Worm (Caenorhabditis elegans) whole organism, early embryonic: Measurements from ENCODE around the gene C14A4.8.

Experiments used
- B0310.2 ChIP-seq: sonication (generic microtip); optimal IDR thresholded peaks from 2 replicates; lab custom pipeline; 2016; ENCODE audit warnings: mild to moderate bottlenecking, missing genetic modification characterization, missing compliant biosample characterization
- F13C5.2 ChIP-seq: sonication (generic microtip); optimal IDR thresholded peaks from 2 replicates; lab custom pipeline; 2017; ENCODE audit warnings: mild to moderate bottlenecking, missing genetic modification characterization, inconsistent platforms, missing compliant biosample characterization
- aly-1 ChIP-seq: sonication (generic microtip); optimal IDR thresholded peaks from 2 replicates; lab custom pipeline; 2016; ENCODE audit warnings: missing genetic modification characterization, missing compliant biosample characterization
- ama-1 ChIP-seq: fragments of 150-350 bp; optimal IDR thresholded peaks from 2 replicates; lab custom pipeline; 2014
- ceh-13 ChIP-seq: fragments of 200-800 bp; sonication (Bioruptor generic); optimal IDR thresholded peaks from 2 replicates; lab custom pipeline; 2018; ENCODE audit warnings: mild to moderate bottlenecking, missing genetic modification characterization, missing compliant biosample characterization
- ceh-36 ChIP-seq: sonication (generic microtip); optimal IDR thresholded peaks from 2 replicates; lab custom pipeline; 2016; ENCODE audit warnings: missing genetic modification characterization, inconsistent platforms, missing compliant biosample characterization
- ets-7 ChIP-seq: sonication (generic microtip); optimal IDR thresholded peaks from 2 replicates; lab custom pipeline; 2016; ENCODE audit warnings: missing genotype, missing genetic modification characterization, missing compliant biosample characterization
- flt-1 ChIP-seq: fragments of 200-800 bp; sonication (Bioruptor generic); IDR thresholded peaks from 2 replicates; pipeline ENCODE4 v1.3.6; 2022; ENCODE audit warnings: missing genetic modification characterization, missing compliant biosample characterization
- hmbx-1 ChIP-seq: sonication (generic microtip); optimal IDR thresholded peaks from 2 replicates; lab custom pipeline; 2016; ENCODE audit warnings: mild to moderate bottlenecking, missing genetic modification characterization, missing compliant biosample characterization
- hmg-4 ChIP-seq: fragments of 200-800 bp; sonication (Bioruptor generic); optimal IDR thresholded peaks from 2 replicates; lab custom pipeline; 2018; ENCODE audit warnings: mild to moderate bottlenecking, missing genetic modification characterization, missing compliant biosample characterization
- hnd-1 ChIP-seq: sonication (generic microtip); optimal IDR thresholded peaks from 2 replicates; lab custom pipeline; 2016; ENCODE audit warnings: missing genetic modification characterization, missing compliant biosample characterization
- pes-1 ChIP-seq: fragments of 200-800 bp; sonication (Bioruptor generic); IDR thresholded peaks from 2 replicates; pipeline ENCODE4 v1.3.6; 2022; ENCODE audit warnings: missing genetic modification reagents, missing genetic modification characterization, missing compliant biosample characterization
- scrt-1 ChIP-seq: fragments of 200-800 bp; sonication (Bioruptor generic); IDR thresholded peaks from 2 replicates; pipeline ENCODE4 v1.3.6; 2022; ENCODE audit warnings: missing genetic modification characterization, missing compliant biosample characterization
- sea-1 ChIP-seq: fragments of 200-800 bp; sonication (Bioruptor generic); conservative IDR thresholded peaks from 2 replicates; pipeline ENCODE4 v1.3.6; 2022; ENCODE audit warnings: missing genetic modification characterization, missing compliant biosample characterization
- tbx-11 ChIP-seq: fragments of 200-800 bp; sonication (Bioruptor generic); IDR thresholded peaks from 2 replicates; pipeline ENCODE4 v1.3.6; 2022; ENCODE audit warnings: missing genetic modification characterization, missing compliant biosample characterization
- tbx-37 ChIP-seq: fragments of 200-800 bp; sonication (Bioruptor generic); conservative IDR thresholded peaks from 2 replicates; pipeline ENCODE4 v1.3.6; 2022; ENCODE audit warnings: missing genetic modification reagents, missing genetic modification characterization, missing compliant biosample characterization
- tra-4 ChIP-seq: sonication (generic microtip); optimal IDR thresholded peaks from 2 replicates; lab custom pipeline; 2017; ENCODE audit warnings: missing genetic modification characterization, missing compliant biosample characterization

The C14A4.8 gene

DNA sequence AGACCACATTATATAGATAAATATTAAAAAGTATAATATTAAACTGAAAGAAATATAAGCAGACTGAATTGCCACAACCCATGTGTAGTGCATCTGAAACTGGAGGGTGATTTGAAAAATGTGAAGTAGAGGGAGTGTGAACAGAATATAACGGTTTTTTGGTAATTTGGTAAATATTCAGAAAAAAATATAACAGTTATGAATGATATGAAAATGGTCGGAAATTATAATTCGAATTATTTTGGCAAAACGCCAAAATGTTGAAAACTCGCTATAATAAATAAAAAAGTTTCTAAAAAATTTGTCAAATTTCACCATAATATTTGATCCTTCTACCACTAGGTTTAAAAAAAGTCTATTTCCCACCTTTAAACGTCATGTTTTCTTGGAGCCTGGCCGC, 4.2 kb upstream of the C14A4.8 start, which contains the start of gene srv-2:
srv-2 (minus strand) TSS at position 101 of the 400 bp plus-strand sequence.
- TF ChIP-seq hmg-4 (GFP tag; lab: Kevin White, UChicago): no peak
- no peak for TF ChIP-seq hmbx-1 (tag; lab: Kevin White, UChicago)
- no peak for TF ChIP-seq tbx-37 (GFP tag; lab: Robert Waterston, UW)
- TF ChIP-seq flt-1 (GFP tag; lab: Robert Waterston, UW): no peak
- no peak for TF ChIP-seq pes-1 (GFP tag; lab: Robert Waterston, UW)

DNA sequence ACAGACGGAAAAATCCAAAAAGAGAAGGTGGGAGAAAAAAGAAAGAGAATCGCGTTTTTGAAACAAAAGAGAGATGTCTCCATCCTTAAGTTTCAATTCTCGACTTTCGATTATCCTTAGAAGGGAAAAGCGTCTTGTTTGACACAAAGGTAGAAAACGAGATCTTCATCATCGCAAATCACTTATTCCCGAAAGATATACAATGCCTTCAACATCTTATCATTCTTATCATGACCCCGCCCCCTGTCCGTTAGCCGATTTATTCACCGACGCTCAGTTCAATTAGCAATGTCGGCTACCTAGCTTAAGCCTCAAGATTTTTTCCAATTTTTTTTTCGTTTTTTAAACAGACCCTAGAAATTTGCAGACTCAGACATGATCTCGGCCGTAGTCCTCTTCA, 1.0 kb upstream of the C14A4.8 start, which contains the start of gene C14A4.9:
C14A4.9 (plus strand) TSS at position 368 of the 400 bp plus-strand sequence.
- TF ChIP-seq tbx-37 (GFP tag; lab: Robert Waterston, UW): no peak
- TF ChIP-seq scrt-1: no peak
- TF ChIP-seq sea-1: no peak

- no peak for TF ChIP-seq ets-7 (tag; lab: Kevin White, UChicago)
- TF ChIP-seq ceh-36 (tag; lab: Kevin White, UChicago): no peak
- TF ChIP-seq ama-1 (lab: Kevin White, UChicago): no peak
- TF ChIP-seq B0310.2 (tag; lab: Kevin White, UChicago): no peak
- no peak for TF ChIP-seq hmbx-1 (tag; lab: Kevin White, UChicago)
- no peak for TF ChIP-seq ceh-13 (GFP tag; lab: Kevin White, UChicago)
- TF ChIP-seq tbx-37 (GFP tag; lab: Robert Waterston, UW): no peak
Measured at ce11 chrII:10596462-10596861, 1.5 kb downstream of the C14A4.8 start, which contains the start of gene C14A4.7. C14A4.7 (minus strand) TSS chrII:10596562.

ce11 chrII:10594758-10595157, 3.2 kb downstream of the C14A4.8 start, which contains the start of gene C14A4.6:
C14A4.6 (minus strand) TSS chrII:10594776.
- TF ChIP-seq ama-1 (lab: Kevin White, UChicago): no peak
- TF ChIP-seq aly-1: no peak
- TF ChIP-seq tra-4 (tag; lab: Kevin White, UChicago): no peak
- TF ChIP-seq ceh-36 (tag; lab: Kevin White, UChicago): no peak
- no peak for TF ChIP-seq F13C5.2 (tag; lab: Kevin White, UChicago)
- TF ChIP-seq ceh-13 (GFP tag; lab: Kevin White, UChicago): no peak
- no peak for TF ChIP-seq hmg-4 (GFP tag; lab: Kevin White, UChicago)
- no peak for TF ChIP-seq B0310.2 (tag; lab: Kevin White, UChicago)
- no peak for TF ChIP-seq sea-1
- TF ChIP-seq scrt-1: no peak
- TF ChIP-seq hnd-1 (tag; lab: Kevin White, UChicago): no peak
- TF ChIP-seq flt-1 (GFP tag; lab: Robert Waterston, UW): no peak
- TF ChIP-seq ets-7 (tag; lab: Kevin White, UChicago): no peak
- no peak for TF ChIP-seq tbx-37 (GFP tag; lab: Robert Waterston, UW)
- no peak for TF ChIP-seq hmbx-1 (tag; lab: Kevin White, UChicago)
- TF ChIP-seq tbx-11 (GFP tag; lab: Robert Waterston, UW): no peak
- TF ChIP-seq pes-1 (GFP tag; lab: Robert Waterston, UW): no peak

DNA sequence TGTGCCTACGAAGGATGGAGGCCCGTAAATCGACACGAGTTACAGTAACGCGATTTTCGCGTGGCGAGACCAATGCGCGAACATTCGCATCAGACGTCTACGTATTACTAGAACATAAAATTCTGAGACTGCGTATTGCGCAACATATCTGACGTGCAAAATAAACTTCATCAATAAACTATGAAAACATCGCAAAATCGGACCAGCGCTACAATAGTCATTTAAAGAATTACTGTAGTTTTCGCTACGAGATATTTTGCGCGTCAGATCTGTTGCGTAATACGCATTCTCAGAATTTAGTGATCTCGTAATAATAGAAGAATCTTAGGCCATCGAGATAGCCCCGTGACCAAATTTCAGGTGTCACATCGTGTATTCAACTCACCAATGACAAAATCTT, 3.6 kb downstream of the C14A4.8 start:
- TF ChIP-seq aly-1: no peak
- no peak for TF ChIP-seq hnd-1 (tag; lab: Kevin White, UChicago)

- no peak for TF ChIP-seq pes-1 (GFP tag; lab: Robert Waterston, UW)
- TF ChIP-seq scrt-1: no peak
- no peak for TF ChIP-seq tra-4 (tag; lab: Kevin White, UChicago)
- no peak for TF ChIP-seq sea-1
- TF ChIP-seq hmg-4 (GFP tag; lab: Kevin White, UChicago): no peak
- no peak for TF ChIP-seq tbx-37 (GFP tag; lab: Robert Waterston, UW)
- TF ChIP-seq hmbx-1 (tag; lab: Kevin White, UChicago): no peak
- TF ChIP-seq ets-7 (tag; lab: Kevin White, UChicago): no peak
- no peak for TF ChIP-seq hnd-1 (tag; lab: Kevin White, UChicago)
- TF ChIP-seq flt-1 (GFP tag; lab: Robert Waterston, UW): no peak
- TF ChIP-seq ceh-13 (GFP tag; lab: Kevin White, UChicago): no peak
- no peak for TF ChIP-seq ceh-36 (tag; lab: Kevin White, UChicago)
- no peak for TF ChIP-seq tbx-11 (GFP tag; lab: Robert Waterston, UW)
- no peak for TF ChIP-seq aly-1
- no peak for TF ChIP-seq F13C5.2 (tag; lab: Kevin White, UChicago)
- TF ChIP-seq ama-1 (lab: Kevin White, UChicago): no peak
Measured at ce11 chrII:10592452-10592851, 5.5 kb downstream of the C14A4.8 start, which contains the start of gene crn-5. crn-5 (plus strand) TSS chrII:10592752.

DNA sequence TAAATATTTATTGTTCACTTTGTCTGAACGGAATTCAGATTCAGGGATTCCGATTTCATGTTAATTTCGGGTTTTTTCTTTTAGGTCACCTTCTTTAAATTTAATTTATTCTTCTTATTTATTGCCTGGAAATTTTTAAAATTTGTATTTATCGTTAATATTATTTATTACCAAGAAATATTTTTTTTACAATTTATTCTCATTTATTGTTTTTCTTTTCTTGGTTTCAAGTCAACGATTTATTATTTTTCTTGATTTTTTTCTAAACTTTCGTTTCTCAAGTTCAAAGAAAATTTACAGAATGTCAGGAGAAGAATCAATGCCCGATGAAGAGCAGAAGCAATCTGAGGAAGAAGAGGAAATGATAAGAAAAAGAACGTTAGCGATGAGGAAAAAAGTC, 10.2 kb downstream of the C14A4.8 start, which contains the start of gene crn-3:
crn-3 (plus strand) TSS at position 301 of the 400 bp plus-strand sequence.
- no peak for TF ChIP-seq hmbx-1 (tag; lab: Kevin White, UChicago)
- TF ChIP-seq aly-1: no peak
- TF ChIP-seq B0310.2 (tag; lab: Kevin White, UChicago): no peak
- no peak for TF ChIP-seq ets-7 (tag; lab: Kevin White, UChicago)
- TF ChIP-seq F13C5.2 (tag; lab: Kevin White, UChicago): no peak
- TF ChIP-seq tbx-11 (GFP tag; lab: Robert Waterston, UW): no peak
- TF ChIP-seq tra-4 (tag; lab: Kevin White, UChicago): no peak
- TF ChIP-seq ceh-36 (tag; lab: Kevin White, UChicago): no peak
- TF ChIP-seq hnd-1 (tag; lab: Kevin White, UChicago): no peak
- TF ChIP-seq scrt-1: no peak
- TF ChIP-seq ceh-13 (GFP tag; lab: Kevin White, UChicago): no peak
- no peak for TF ChIP-seq hmg-4 (GFP tag; lab: Kevin White, UChicago)

ce11 chrII:10584036-10584435, 13.9 kb downstream of the C14A4.8 start, which contains the start of gene algn-9:
algn-9 (plus strand) TSS chrII:10584336.
- no peak for TF ChIP-seq ceh-13 (GFP tag; lab: Kevin White, UChicago)
- no peak for TF ChIP-seq hnd-1 (tag; lab: Kevin White, UChicago)
- no peak for TF ChIP-seq sea-1
- no peak for TF ChIP-seq ceh-36 (tag; lab: Kevin White, UChicago)
- TF ChIP-seq scrt-1: no peak
- no peak for TF ChIP-seq flt-1 (GFP tag; lab: Robert Waterston, UW)
- no peak for TF ChIP-seq tbx-37 (GFP tag; lab: Robert Waterston, UW)
- no peak for TF ChIP-seq ets-7 (tag; lab: Kevin White, UChicago)
- TF ChIP-seq tra-4 (tag; lab: Kevin White, UChicago): no peak
- no peak for TF ChIP-seq hmbx-1 (tag; lab: Kevin White, UChicago)
- TF ChIP-seq tbx-11 (GFP tag; lab: Robert Waterston, UW): no peak
